Fruit fly (Drosophila melanogaster): ENCODE measurements around the gene Elo68beta.

DNA sequence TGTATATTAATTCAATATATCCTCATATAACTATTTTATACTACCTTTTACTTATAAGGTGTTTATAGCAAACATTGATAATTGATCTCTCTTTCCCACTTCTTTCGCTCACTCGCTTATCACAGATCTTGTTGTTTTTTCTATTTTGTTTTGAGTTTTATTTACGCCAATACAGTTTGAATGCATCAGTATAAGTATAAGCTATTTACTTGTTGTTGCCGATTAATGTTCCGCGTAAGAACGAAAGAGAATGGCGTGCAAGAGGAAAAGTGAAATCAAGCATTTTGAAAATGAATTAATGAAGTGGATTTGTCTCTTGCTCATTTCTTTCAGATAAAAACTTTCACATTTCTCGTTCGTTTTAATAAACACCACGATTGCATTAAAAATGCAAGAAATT, 17.9 kb downstream of the Elo68beta start:
- TF ChIP-seq psq (optimal IDR thresholded peaks at IDR 0.05) (no peak), Sin3A (optimal IDR thresholded peaks at IDR 0.05) (no peak), h (optimal IDR thresholded peaks at IDR 0.05) (no peak), ttk (optimal IDR thresholded peaks at IDR 0.05) (no peak)

Measured in Kc167 (cell line).